Worm (Caenorhabditis elegans): ENCODE measurements around the gene srj-9.

ce11 chrV:3476228-3476627 is 44.5 kb downstream of the srj-9 start:
- TF ChIP-seq efl-1 (optimal IDR thresholded peaks at IDR 0.05) (no peak), efl-1 (GFP tag; optimal IDR thresholded peaks at IDR 0.05 in 1 of 2) (no peak), ama-1 (optimal IDR thresholded peaks at IDR 0.05) (no peak), sox-4 (tag; optimal IDR thresholded peaks at IDR 0.05) (no peak), nhr-71 (tag; optimal IDR thresholded peaks at IDR 0.05) (no peak), hpl-2 (GFP tag; optimal IDR thresholded peaks at IDR 0.05) (no peak), rnt-1 (tag; optimal IDR thresholded peaks at IDR 0.05) (no peak), sptf-1 (tag; optimal IDR thresholded peaks at IDR 0.05) (no peak), unc-62 (GFP tag; optimal IDR thresholded peaks at IDR 0.05) (no peak), ets-5 (GFP tag; IDR thresholded peaks at IDR 0.05) (no peak), nhr-77 (tag; optimal IDR thresholded peaks at IDR 0.05) (no peak), dpl-1 (GFP tag; optimal IDR thresholded peaks at IDR 0.05) (no peak), zag-1 (tag; optimal IDR thresholded peaks at IDR 0.05) (no peak)
